Worm (Caenorhabditis elegans): Measurements from ENCODE around the gene R08C7.1.

- TF ChIP-seq pat-9 (tag; optimal IDR thresholded peaks at IDR 0.05) (no peak), dmd-4 (tag; optimal IDR thresholded peaks at IDR 0.05; ENCODE audit: borderline replicate concordance) (no peak), unc-42 (tag; optimal IDR thresholded peaks at IDR 0.05) (no peak)
Observed at ce11 chrIV:4468046-4468727, 16.5 kb downstream of the R08C7.1 start.
